Worm (Caenorhabditis elegans) whole organism, young adult: ENCODE data around the gene hipr-1.

ENCODE experiments used
- F39B2.1 ChIP-seq: fragments of 200-800 bp; sonication (Bioruptor generic); IDR thresholded peaks from 2 replicates; pipeline ENCODE4 v1.3.6; 2022; ENCODE audit warnings: missing genetic modification reagents, missing genetic modification characterization, missing compliant biosample characterization
- Y53G8AR.9 ChIP-seq: fragments of 200-800 bp; sonication (Bioruptor generic); conservative IDR thresholded peaks from 2 replicates; pipeline ENCODE4 v1.3.6; 2022; ENCODE audit warnings: missing genetic modification reagents, missing genetic modification characterization, missing compliant biosample characterization
- chd-7 ChIP-seq: sonication (generic microtip); optimal IDR thresholded peaks from 2 replicates; lab custom pipeline; 2016; ENCODE audit warnings: mild to moderate bottlenecking, missing genetic modification characterization, moderate library complexity, missing compliant biosample characterization
- efl-1 ChIP-seq: fragments of 150-350 bp; optimal IDR thresholded peaks from 2 replicates; lab custom pipeline; 2014; ENCODE audit warnings: missing biosample characterization, missing genetic modification reagents, missing genetic modification characterization
- egl-18 ChIP-seq: fragments of 200-800 bp; sonication (Bioruptor generic); IDR thresholded peaks from 2 replicates; pipeline ENCODE4 v1.3.6; 2022; ENCODE audit warnings: missing genetic modification reagents, missing genetic modification characterization, missing compliant biosample characterization
- hmg-20 ChIP-seq: fragments of 200-800 bp; sonication (Bioruptor generic); IDR thresholded peaks from 2 replicates; pipeline ENCODE4 v1.3.6; 2022; ENCODE audit warnings: missing genetic modification reagents, missing genetic modification characterization, missing compliant biosample characterization
- mes-4 ChIP-seq: sonication (generic microtip); optimal IDR thresholded peaks from 2 replicates; lab custom pipeline; 2016; ENCODE audit warnings: missing genotype, missing genetic modification characterization, missing compliant biosample characterization
- sdz-38 ChIP-seq: sonication (generic microtip); optimal IDR thresholded peaks from 2 replicates; lab custom pipeline; 2016; ENCODE audit warnings: missing genotype, missing genetic modification characterization, missing compliant biosample characterization
- snpc-1.3 ChIP-seq: sonication (generic microtip); optimal IDR thresholded peaks from 2 replicates; lab custom pipeline; 2017; ENCODE audit warnings: missing genetic modification characterization, mild to moderate bottlenecking, missing compliant biosample characterization, antibody characterized with exemption, moderate library complexity, missing genotype, missing genetic modification reagents; ENCODE audit not compliant: insufficient read depth

DNA sequence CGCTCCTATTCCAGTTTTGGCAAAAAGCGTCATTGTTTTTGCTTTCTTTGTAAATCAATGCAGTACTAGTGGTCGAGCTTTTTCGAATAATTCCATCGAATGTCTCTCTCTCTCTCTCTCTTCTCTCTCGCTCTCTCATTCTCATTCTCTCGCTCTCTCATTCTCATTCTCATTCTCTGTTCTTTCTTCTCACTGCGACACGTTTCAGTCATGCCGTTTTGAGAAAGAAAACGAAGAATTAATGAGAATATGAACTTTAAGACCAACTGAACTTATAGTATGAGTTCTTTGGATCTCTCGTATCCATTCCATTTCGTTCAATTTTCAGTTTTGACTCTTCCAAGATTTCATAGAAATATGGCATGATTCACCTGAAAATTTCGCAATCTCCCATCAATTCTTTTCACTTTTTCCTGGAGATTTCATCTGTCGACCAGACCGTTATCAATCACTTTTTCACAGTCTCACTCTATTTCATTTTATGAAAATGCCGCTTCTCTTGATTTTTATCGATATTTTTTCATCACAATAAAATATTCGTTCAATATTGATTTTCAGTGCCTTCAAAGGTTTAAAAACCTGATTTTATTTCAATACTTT lies 52.5 kb downstream of the hipr-1 start:
- TF ChIP-seq mes-4 (no peak), snpc-1.3 (tag; lab: Kevin White, UChicago) (no peak), egl-18 (no peak), hmg-20 (GFP tag; lab: Robert Waterston, UW) (no peak), efl-1 (GFP tag; lab: Kevin White, UChicago) (no peak), Y53G8AR.9 (GFP tag; lab: Robert Waterston, UW) (no peak), F39B2.1 (GFP tag; lab: Robert Waterston, UW) (no peak), chd-7 (tag; lab: Kevin White, UChicago) (no peak), sdz-38 (tag; lab: Kevin White, UChicago) (no peak)
